Fruit fly (Drosophila melanogaster): Measurements from ENCODE around the gene Or65c.

DNA sequence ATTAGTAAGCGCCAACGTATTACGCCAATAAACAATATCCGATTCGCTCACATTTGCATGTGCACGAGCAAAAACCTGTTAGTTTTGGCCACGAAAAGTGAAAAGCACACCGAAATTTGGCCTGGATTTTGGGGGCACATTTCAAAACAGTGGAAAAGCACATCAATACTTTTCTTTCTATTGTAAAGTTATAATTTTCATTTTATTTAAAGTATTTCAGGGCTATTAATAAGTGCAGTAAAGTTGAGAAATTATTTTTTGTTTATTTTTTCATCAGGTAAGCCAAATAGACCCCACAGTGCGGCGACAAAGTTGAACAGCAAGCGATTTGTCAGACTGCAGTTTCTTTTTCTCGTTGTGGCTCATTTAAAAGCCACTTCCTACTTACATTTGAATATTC lies 4.7 kb upstream of the Or65c start:
- TF ChIP-seq cic (GFP tag; optimal IDR thresholded peaks at IDR 0.05) = no peak
- TF ChIP-seq CG33017 (tag; optimal IDR thresholded peaks at IDR 0.05) = no peak
- no peak for TF ChIP-seq toe (GFP tag; optimal IDR thresholded peaks at IDR 0.05)
- TF ChIP-seq CG1620 (GFP tag; optimal IDR thresholded peaks at IDR 0.05) = no peak
- TF ChIP-seq CG14711 (tag; optimal IDR thresholded peaks at IDR 0.05) = no peak

Measured in whole organism, adult.